Worm (Caenorhabditis elegans) whole organism, L1 larva: Measurements from ENCODE around the gene F07E5.12.

Experiments used
- C04F5.9 ChIP-seq: sonication (generic microtip); optimal IDR thresholded peaks from 2 replicates; lab custom pipeline; 2016; ENCODE audit warnings: missing genetic modification characterization, missing compliant biosample characterization
- C16A3.4 ChIP-seq: fragments of 150-350 bp; optimal IDR thresholded peaks from 2 replicates; lab custom pipeline; 2014; ENCODE audit warnings: missing biosample characterization, missing genetic modification characterization
- alr-1 ChIP-seq: fragments of 200-800 bp; sonication (Bioruptor generic); optimal IDR thresholded peaks from 2 replicates; lab custom pipeline; 2018; ENCODE audit warnings: borderline replicate concordance, mild to moderate bottlenecking, missing genetic modification characterization, missing compliant biosample characterization
- ceh-63 ChIP-seq: fragments of 200-800 bp; sonication (Bioruptor generic); optimal IDR thresholded peaks from 2 replicates; lab custom pipeline; 2018; ENCODE audit warnings: mild to moderate bottlenecking, missing genetic modification characterization, missing compliant biosample characterization
- ceh-8 ChIP-seq: fragments of 200-800 bp; sonication (Bioruptor generic); optimal IDR thresholded peaks from 2 replicates; lab custom pipeline; 2018; ENCODE audit warnings: mild to moderate bottlenecking, missing genetic modification characterization, moderate library complexity, missing compliant biosample characterization
- ceh-90 ChIP-seq: sonication (generic microtip); optimal IDR thresholded peaks from 2 replicates; lab custom pipeline; 2016; ENCODE audit warnings: missing genetic modification characterization, missing compliant biosample characterization
- dpl-1 ChIP-seq, 3 experiments: fragments of 150-350 bp in 2 of 3; sonication (generic microtip) in 1 of 3; optimal IDR thresholded peaks; 2 replicates each; lab custom pipeline; 2014 to 2017; ENCODE audit warnings: missing biosample characterization in 3 of 3, missing genetic modification characterization in 3 of 3, missing genetic modification reagents in 3 of 3
- efl-1 ChIP-seq, 4 experiments: fragments of 150-350 bp; optimal IDR thresholded peaks in 3 of 4; peaks in 1 of 4; 1 replicate in 1 of 4; 2 replicates in 3 of 4; lab custom pipeline; 2014; ENCODE audit warnings: missing biosample characterization in 2 of 4, missing genetic modification characterization in 2 of 4, missing genetic modification reagents in 2 of 4
- efl-3 ChIP-seq: fragments of 200-800 bp; sonication (Bioruptor generic); optimal IDR thresholded peaks from 2 replicates; lab custom pipeline; 2018; ENCODE audit warnings: mild to moderate bottlenecking, missing genetic modification characterization, missing compliant biosample characterization
- egl-27 ChIP-seq, 2 experiments: fragments of 150-350 bp in 1 of 2; sonication (generic microtip); optimal IDR thresholded peaks; 3 replicates each; lab custom pipeline; 2017 to 2018; ENCODE audit warnings: missing biosample characterization in 2 of 2, missing genetic modification characterization in 2 of 2, missing genetic modification reagents in 2 of 2
- elt-2 ChIP-seq: sonication (generic microtip); optimal IDR thresholded peaks from 2 replicates; lab custom pipeline; 2016; ENCODE audit warnings: missing genetic modification characterization, mild to moderate bottlenecking, inconsistent platforms, missing compliant biosample characterization, missing genetic modification reagents
- fkh-10 ChIP-seq: sonication (generic microtip); optimal IDR thresholded peaks from 2 replicates; lab custom pipeline; 2017; ENCODE audit warnings: missing biosample characterization, missing genetic modification reagents, missing genetic modification characterization
- fos-1 ChIP-seq: fragments of 150-350 bp; optimal IDR thresholded peaks from 2 replicates; lab custom pipeline; 2014; ENCODE audit warnings: missing biosample characterization, missing genetic modification characterization
- grh-1 ChIP-seq: fragments of 200-800 bp; sonication (Bioruptor generic); IDR thresholded peaks from 2 replicates; pipeline ENCODE4 v1.3.6; 2022; ENCODE audit warnings: missing genetic modification reagents, missing genetic modification characterization, missing compliant biosample characterization
- hlh-17 ChIP-seq: fragments of 200-800 bp; sonication (Bioruptor generic); optimal IDR thresholded peaks from 2 replicates; lab custom pipeline; 2018; ENCODE audit warnings: missing genetic modification characterization, mild to moderate bottlenecking, missing compliant biosample characterization, moderate library complexity, borderline replicate concordance
- hlh-4 ChIP-seq: sonication (generic microtip); optimal IDR thresholded peaks from 2 replicates; lab custom pipeline; 2016; ENCODE audit warnings: mild to moderate bottlenecking, missing genetic modification characterization, missing compliant biosample characterization
- irx-1 ChIP-seq: sonication (generic microtip); optimal IDR thresholded peaks from 2 replicates; lab custom pipeline; 2016; ENCODE audit warnings: missing genetic modification characterization, missing compliant biosample characterization
- jun-1 ChIP-seq: fragments of 150-350 bp; optimal IDR thresholded peaks from 2 replicates; lab custom pipeline; 2014; ENCODE audit warnings: missing biosample characterization, missing genetic modification reagents, missing genetic modification characterization
- lin-13 ChIP-seq: fragments of 150-350 bp; optimal IDR thresholded peaks from 2 replicates; lab custom pipeline; 2014; ENCODE audit warnings: missing biosample characterization, missing genetic modification reagents, missing genetic modification characterization
- lin-14 ChIP-seq: fragments of 200-800 bp; sonication (Bioruptor generic); optimal IDR thresholded peaks from 2 replicates; lab custom pipeline; 2018; ENCODE audit warnings: mild to moderate bottlenecking, missing genetic modification characterization, moderate library complexity, missing compliant biosample characterization
- lin-15B ChIP-seq: fragments of 150-350 bp; sonication (generic microtip); optimal IDR thresholded peaks from 3 replicates; lab custom pipeline; 2014; ENCODE audit warnings: missing biosample characterization, missing genetic modification characterization
- lin-35 ChIP-seq, 2 experiments: fragments of 150-350 bp; optimal IDR thresholded peaks; 2 replicates each; lab custom pipeline; 2014; ENCODE audit warnings: missing biosample characterization in 2 of 2, missing genetic modification characterization in 2 of 2, missing genetic modification reagents in 2 of 2
- lin-39 ChIP-seq: fragments of 150-350 bp; optimal IDR thresholded peaks from 2 replicates; lab custom pipeline; 2014; ENCODE audit warnings: missing biosample characterization, missing genetic modification reagents, missing genetic modification characterization
- lsy-2 ChIP-seq, 2 experiments: fragments of 150-350 bp; optimal IDR thresholded peaks; 2 replicates each; lab custom pipeline; 2014; ENCODE audit warnings: missing biosample characterization in 2 of 2, missing genetic modification characterization in 2 of 2
- nhr-237 ChIP-seq: fragments of 150-350 bp; optimal IDR thresholded peaks from 2 replicates; lab custom pipeline; 2014; ENCODE audit warnings: missing biosample characterization, missing genetic modification characterization
- nhr-28 ChIP-seq: fragments of 150-350 bp; optimal IDR thresholded peaks from 2 replicates; lab custom pipeline; 2014; ENCODE audit warnings: missing biosample characterization, missing genetic modification characterization
- nhr-47 ChIP-seq: sonication (generic microtip); optimal IDR thresholded peaks from 2 replicates; lab custom pipeline; 2016; ENCODE audit warnings: mild to moderate bottlenecking, missing genetic modification characterization, moderate library complexity, missing compliant biosample characterization
- nhr-71 ChIP-seq: sonication (generic microtip); optimal IDR thresholded peaks from 2 replicates; lab custom pipeline; 2016; ENCODE audit warnings: mild to moderate bottlenecking, missing genetic modification characterization, moderate library complexity, missing compliant biosample characterization
- nhr-77 ChIP-seq: fragments of 150-350 bp; optimal IDR thresholded peaks from 2 replicates; lab custom pipeline; 2014; ENCODE audit warnings: missing biosample characterization, missing genetic modification characterization
- pag-3 ChIP-seq: sonication (generic microtip); optimal IDR thresholded peaks from 2 replicates; lab custom pipeline; 2017; ENCODE audit warnings: missing genetic modification characterization, mild to moderate bottlenecking, missing compliant biosample characterization, antibody characterized with exemption, borderline replicate concordance; ENCODE audit not compliant: insufficient read depth
- pqm-1 ChIP-seq: sonication (generic microtip); optimal IDR thresholded peaks from 3 replicates; lab custom pipeline; 2017; ENCODE audit warnings: missing biosample characterization, missing genetic modification characterization
- snpc-4 ChIP-seq: fragments of 150-350 bp; optimal IDR thresholded peaks from 2 replicates; lab custom pipeline; 2014; ENCODE audit warnings: missing biosample characterization, missing genetic modification characterization
- sptf-1 ChIP-seq: fragments of 150-350 bp; optimal IDR thresholded peaks from 2 replicates; lab custom pipeline; 2014; ENCODE audit warnings: missing biosample characterization, missing genetic modification characterization
- sup-37 ChIP-seq: fragments of 200-800 bp; sonication (Bioruptor generic); optimal IDR thresholded peaks from 2 replicates; lab custom pipeline; 2018; ENCODE audit warnings: mild to moderate bottlenecking, missing genetic modification characterization, missing compliant biosample characterization
- unc-130 ChIP-seq: fragments of 150-350 bp; optimal IDR thresholded peaks from 2 replicates; lab custom pipeline; 2017; ENCODE audit warnings: missing biosample characterization, missing genetic modification characterization, inconsistent platforms
- unc-98 ChIP-seq: fragments of 200-800 bp; sonication (Bioruptor generic); IDR thresholded peaks from 2 replicates; pipeline ENCODE4 v1.3.6; 2022; ENCODE audit warnings: missing genetic modification characterization, missing compliant biosample characterization

Gene F07E5.12

ce11 chrII:2087206-2087605 lies 19.4 kb downstream of the F07E5.12 start:
- no peak for TF ChIP-seq sup-37 (GFP tag; lab: Kevin White, UChicago)
- TF ChIP-seq snpc-4 (tag; lab: Kevin White, UChicago), result no peak
- no peak for TF ChIP-seq irx-1 (tag; lab: Kevin White, UChicago)
- TF ChIP-seq efl-1 (optimal IDR thresholded peaks at IDR 0.05; lab: Kevin White, UChicago), result no peak
- no peak for TF ChIP-seq efl-1 (GFP tag; optimal IDR thresholded peaks at IDR 0.05 in 1 of 2; lab: Kevin White, UChicago)
- no peak for TF ChIP-seq lin-13 (GFP tag; lab: Kevin White, UChicago)
- TF ChIP-seq nhr-237 (tag; lab: Kevin White, UChicago), result no peak
- TF ChIP-seq egl-27 (tag; optimal IDR thresholded peaks at IDR 0.05; lab: Kevin White, UChicago), result no peak
- TF ChIP-seq lin-35 (GFP tag; optimal IDR thresholded peaks at IDR 0.05; lab: Kevin White, UChicago), result no peak
- TF ChIP-seq nhr-47, result no peak
- no peak for TF ChIP-seq lin-14 (GFP tag; lab: Kevin White, UChicago)
- TF ChIP-seq unc-98 (GFP tag; lab: Robert Waterston, UW), result no peak
- no peak for TF ChIP-seq sptf-1 (tag; lab: Kevin White, UChicago)
- no peak for TF ChIP-seq grh-1 (GFP tag; lab: Robert Waterston, UW)
- TF ChIP-seq unc-130, result no peak
- TF ChIP-seq fkh-10 (GFP tag; lab: Kevin White, UChicago), result no peak
- no peak for TF ChIP-seq alr-1 (tag; lab: Kevin White, UChicago)
- TF ChIP-seq hlh-4, result no peak
- TF ChIP-seq nhr-77 (tag; lab: Kevin White, UChicago), result no peak
- no peak for TF ChIP-seq pag-3 (tag; lab: Kevin White, UChicago)

- TF ChIP-seq nhr-71 (tag; lab: Kevin White, UChicago) (no peak), lin-15B (no peak), nhr-28 (no peak), jun-1 (tag; lab: Kevin White, UChicago) (peak; percentile 59), hlh-17 (GFP tag; lab: Kevin White, UChicago) (no peak), lin-35 (GFP tag; optimal IDR thresholded peaks at IDR 0.05; lab: Kevin White, UChicago) (peak in 1 of 2 experiments; percentile 17), efl-3 (GFP tag; lab: Kevin White, UChicago) (no peak), lsy-2 (tag; optimal IDR thresholded peaks at IDR 0.05; lab: Kevin White, UChicago) (no peak), pqm-1 (tag; lab: Kevin White, UChicago) (peak; percentile 81), irx-1 (tag; lab: Kevin White, UChicago) (no peak), fos-1 (no peak), elt-2 (tag; lab: Kevin White, UChicago) (peak; percentile 94), lin-39 (tag; lab: Kevin White, UChicago) (no peak), ceh-90 (tag; lab: Kevin White, UChicago) (no peak), pag-3 (tag; lab: Kevin White, UChicago) (no peak)
Observed at ce11 chrII:2090605-2091004, 22.8 kb downstream of the F07E5.12 start, which contains the start of gene trpl-5. TSS of gene trpl-5 (minus strand) at chrII:2090636.

- TF ChIP-seq ceh-63 (no peak), efl-1 (optimal IDR thresholded peaks at IDR 0.05; lab: Kevin White, UChicago) (no peak), efl-1 (GFP tag; optimal IDR thresholded peaks at IDR 0.05 in 1 of 2; lab: Kevin White, UChicago) (peak in 1 of 2 experiments; percentile 17), C04F5.9 (tag; lab: Kevin White, UChicago) (no peak), C16A3.4 (tag; lab: Kevin White, UChicago) (no peak), ceh-8 (GFP tag; lab: Kevin White, UChicago) (no peak), dpl-1 (GFP tag; optimal IDR thresholded peaks at IDR 0.05; lab: Kevin White, UChicago) (no peak)
- TF ChIP-seq, all 84 proteins: peak for 1
Observed at ce11 chrII:2091972-2092371, 24.2 kb downstream of the F07E5.12 start, which contains the start of gene T16A1.10. TSS of gene T16A1.10 (minus strand) at chrII:2092094.
